Fruit fly (Drosophila melanogaster): ENCODE data around the gene CG17010.

Gene CG17010

dm6 chr2L:12364090-12364489 lies 7.8 kb downstream of the CG17010 start (continued):
- TF ChIP-seq fd85E (GFP tag; optimal IDR thresholded peaks at IDR 0.05) (no peak), fd59A (GFP tag; optimal IDR thresholded peaks at IDR 0.05) (no peak), Blimp-1 (GFP tag; optimal IDR thresholded peaks at IDR 0.05) (no peak), CG11762 (GFP tag; optimal IDR thresholded peaks at IDR 0.05; ENCODE audit: insufficient read depth) (no peak), Sox102F (GFP tag; optimal IDR thresholded peaks at IDR 0.05) (no peak), CG6808 (GFP tag; optimal IDR thresholded peaks at IDR 0.05) (no peak), Gug (GFP tag; IDR thresholded peaks at IDR 0.05) (0 out of 2 replicates have a peak, but pooled peaks have one; percentile 9), dsx (GFP tag; optimal IDR thresholded peaks at IDR 0.05; ENCODE audit: poor library complexity, severe bottlenecking) (no peak), CG6854 (GFP tag; optimal IDR thresholded peaks at IDR 0.05) (no peak), Eip78C (GFP tag) (no peak)

dm6 chr2L:12365964-12366482 lies 9.8 kb downstream of the CG17010 start:
- no peak for TF ChIP-seq CG6854 (GFP tag; optimal IDR thresholded peaks at IDR 0.05)
- peak; percentile 17 for TF ChIP-seq Sox102F (GFP tag; optimal IDR thresholded peaks at IDR 0.05)
- peak; percentile 24 to 32 for TF ChIP-seq ss (GFP tag; optimal IDR thresholded peaks at IDR 0.05)
- no peak for TF ChIP-seq CG3919 (GFP tag; optimal IDR thresholded peaks at IDR 0.05)
- no peak for TF ChIP-seq Eip75B (GFP tag; optimal IDR thresholded peaks at IDR 0.05)
- peak; percentile 47; the same call in 2 of the 3 replicates for TF ChIP-seq CG8119 (GFP tag; IDR thresholded peaks at IDR 0.05)
- TF ChIP-seq eg (GFP tag; IDR thresholded peaks at IDR 0.05): peak; percentile 67
- TF ChIP-seq CG8632 (GFP tag; optimal IDR thresholded peaks at IDR 0.05): peak; percentile 34
- no peak for TF ChIP-seq CG8319 (GFP tag; optimal IDR thresholded peaks at IDR 0.05)
- TF ChIP-seq Lpt (GFP tag; optimal IDR thresholded peaks at IDR 0.05): peak; percentile 43
- peak; percentile 46 for TF ChIP-seq CG1621 (tag; optimal IDR thresholded peaks at IDR 0.05)
- no peak for TF ChIP-seq cyc (GFP tag; optimal IDR thresholded peaks at IDR 0.05)
- TF ChIP-seq CG9139 (GFP tag; optimal IDR thresholded peaks at IDR 0.05): peak; percentile 6
- no peak for TF ChIP-seq pdm3 (GFP tag; optimal IDR thresholded peaks at IDR 0.05)
- no peak for TF ChIP-seq CG4318 (GFP tag; optimal IDR thresholded peaks at IDR 0.05)
- TF ChIP-seq CG6276 (GFP tag; optimal IDR thresholded peaks at IDR 0.05): peak; percentile 51
- TF ChIP-seq net (GFP tag; optimal IDR thresholded peaks at IDR 0.05): peak; percentile 27
- TF ChIP-seq Ets96B (tag; optimal IDR thresholded peaks at IDR 0.05): no peak
- peak; percentile 9 for TF ChIP-seq CG7368 (GFP tag; optimal IDR thresholded peaks at IDR 0.05)
- peak; percentile 59; the same call in 1 of the 3 replicates for TF ChIP-seq CG6163 (GFP tag; IDR thresholded peaks at IDR 0.05)
- peak; percentile 9 for TF ChIP-seq topi (GFP tag; optimal IDR thresholded peaks at IDR 0.05)
- TF ChIP-seq achi (GFP tag; optimal IDR thresholded peaks at IDR 0.05): peak; percentile 23
- peak; percentile 58; the same call in 1 of the 2 replicates for TF ChIP-seq CG15336 (GFP tag; IDR thresholded peaks at IDR 0.05)
- TF ChIP-seq CG16779 (tag; optimal IDR thresholded peaks at IDR 0.05): peak; percentile 33
- peak; percentile 8 for TF ChIP-seq CG32006 (GFP tag; optimal IDR thresholded peaks at IDR 0.05)
- peak; percentile 68 for TF ChIP-seq Eip78C (GFP tag)
- TF ChIP-seq Hr39 (GFP tag; optimal IDR thresholded peaks at IDR 0.05): no peak
- TF ChIP-seq CG6808 (GFP tag; optimal IDR thresholded peaks at IDR 0.05): peak; percentile 7
- peak; percentile 33 for TF ChIP-seq vri (GFP tag; optimal IDR thresholded peaks at IDR 0.05)
- peak; percentile 0 for TF ChIP-seq CG10669 (GFP tag; optimal IDR thresholded peaks at IDR 0.05)
- TF ChIP-seq svp (GFP tag): no peak
- TF ChIP-seq fkh (GFP tag; optimal IDR thresholded peaks at IDR 0.05): peak; percentile 97

dm6 chr2L:12369612-12370011 lies 13.4 kb downstream of the CG17010 start:
- TF ChIP-seq CG11902 (GFP tag; optimal IDR thresholded peaks at IDR 0.05) (no peak), fkh (GFP tag; optimal IDR thresholded peaks at IDR 0.05) (peak; percentile 89), Eip78C (GFP tag) (peak; percentile 51), Met (GFP tag; optimal IDR thresholded peaks at IDR 0.05) (no peak), CG16779 (tag; optimal IDR thresholded peaks at IDR 0.05) (peak; percentile 8), CG6854 (GFP tag; optimal IDR thresholded peaks at IDR 0.05) (no peak), Eip93F (GFP tag; optimal IDR thresholded peaks at IDR 0.05) (no peak), CG10669 (GFP tag; optimal IDR thresholded peaks at IDR 0.05) (peak; percentile 2), eg (GFP tag; IDR thresholded peaks at IDR 0.05) (0 out of 3 replicates have a peak, but pooled peaks have one; percentile 18)
